Fruit fly (Drosophila melanogaster) whole organism, embryonic: ENCODE results near the gene mRpL10.

Experiments used
- Ada2b ChIP-seq: fragments of 200-800 bp; sonication (Bioruptor generic); IDR thresholded peaks from 2 replicates; pipeline ENCODE4 v1.3.6; 2022; ENCODE audit warnings: missing biosample characterization, missing genetic modification characterization
- Aef1 ChIP-seq: fragments of 200-800 bp; sonication (Bioruptor generic); IDR thresholded peaks from 3 replicates; pipeline ENCODE4 v1.3.6; 2022; ENCODE audit warnings: missing biosample characterization, missing genetic modification characterization
- CG10462 ChIP-seq: fragments of 200-800 bp; sonication (Bioruptor generic); optimal IDR thresholded peaks from 2 replicates; lab custom pipeline; 2016; ENCODE audit warnings: missing biosample characterization, missing genetic modification characterization
- CG10565 ChIP-seq: fragments of 200-800 bp; sonication (Bioruptor generic); optimal IDR thresholded peaks from 3 replicates; lab custom pipeline; 2016; ENCODE audit warnings: missing biosample characterization, mild to moderate bottlenecking, missing genetic modification characterization
- CG11560 ChIP-seq: fragments of 200-800 bp; sonication (Bioruptor generic); IDR thresholded peaks from 3 replicates; pipeline ENCODE4 v1.3.6; 2022; ENCODE audit warnings: missing biosample characterization, missing genetic modification characterization
- CG11695 ChIP-seq: fragments of 200-800 bp; sonication (Bioruptor generic); IDR thresholded peaks from 3 replicates; pipeline ENCODE4 v1.3.6; 2022; ENCODE audit warnings: missing biosample characterization, missing genetic modification characterization
- CG12104 ChIP-seq: fragments of 200-800 bp; sonication (Bioruptor generic); optimal IDR thresholded peaks from 3 replicates; lab custom pipeline; 2016; ENCODE audit warnings: missing biosample characterization, missing genetic modification characterization
- CG12155 ChIP-seq: fragments of 200-800 bp; sonication (Bioruptor generic); optimal IDR thresholded peaks from 3 replicates; lab custom pipeline; 2016; ENCODE audit warnings: missing biosample characterization, missing genetic modification characterization
- CG1233 ChIP-seq: fragments of 200-800 bp; sonication (Bioruptor generic); optimal IDR thresholded peaks from 4 replicates; lab custom pipeline; 2018; ENCODE audit warnings: missing biosample characterization, mild to moderate bottlenecking, missing genetic modification characterization
- CG12659 ChIP-seq: fragments of 200-800 bp; sonication (Bioruptor generic); optimal IDR thresholded peaks from 3 replicates; lab custom pipeline; 2017; ENCODE audit warnings: mild to moderate bottlenecking, missing biosample characterization, missing genetic modification reagents, missing genetic modification characterization
- CG14965 ChIP-seq: fragments of 200-800 bp; sonication (Bioruptor generic); optimal IDR thresholded peaks from 2 replicates; lab custom pipeline; 2016; ENCODE audit warnings: missing biosample characterization, missing genetic modification characterization, borderline replicate concordance
- CG15269 ChIP-seq: fragments of 200-800 bp; sonication (Bioruptor generic); optimal IDR thresholded peaks from 2 replicates; lab custom pipeline; 2018; ENCODE audit warnings: missing biosample characterization, mild to moderate bottlenecking, missing genetic modification characterization, moderate library complexity
- CG1603 ChIP-seq: fragments of 200-800 bp; sonication (Bioruptor generic); optimal IDR thresholded peaks from 2 replicates; lab custom pipeline; 2019; ENCODE audit warnings: missing biosample characterization, mild to moderate bottlenecking, missing genetic modification characterization, moderate library complexity
- CG17328 ChIP-seq: fragments of 200-800 bp; sonication (Bioruptor generic); IDR thresholded peaks from 2 replicates; pipeline ENCODE4 v1.3.6; 2022; ENCODE audit warnings: missing biosample characterization, missing genetic modification characterization
- CG17361 ChIP-seq: fragments of 200-800 bp; sonication (Bioruptor generic); IDR thresholded peaks from 3 replicates; pipeline ENCODE4 v1.3.6; 2022; ENCODE audit warnings: missing biosample characterization, missing genetic modification characterization
- CG17612 ChIP-seq: fragments of 200-800 bp; sonication (Bioruptor generic); IDR thresholded peaks from 2 replicates; pipeline ENCODE4 v1.3.6; 2022; ENCODE audit warnings: missing biosample characterization, missing genetic modification characterization
- CG2678 ChIP-seq: fragments of 200-800 bp; sonication (Bioruptor generic); optimal IDR thresholded peaks from 3 replicates; lab custom pipeline; 2019; ENCODE audit warnings: missing biosample characterization, mild to moderate bottlenecking, missing genetic modification characterization, moderate library complexity
- CG4282 ChIP-seq: fragments of 200-800 bp; sonication (Bioruptor generic); optimal IDR thresholded peaks from 2 replicates; lab custom pipeline; 2016; ENCODE audit warnings: missing biosample characterization, missing genetic modification characterization
- CG4328 ChIP-seq: fragments of 200-800 bp; sonication (Bioruptor generic); optimal IDR thresholded peaks from 3 replicates; lab custom pipeline; 2017; ENCODE audit warnings: missing biosample characterization, missing genetic modification reagents, missing genetic modification characterization
- CG8290 ChIP-seq, 3 experiments: fragments of 200-800 bp; sonication (Bioruptor generic); optimal IDR thresholded peaks; 2 replicates each; lab custom pipeline; 2016 to 2019; ENCODE audit warnings: missing biosample characterization in 3 of 3, missing genetic modification characterization in 3 of 3, mild to moderate bottlenecking in 2 of 3, moderate library complexity in 1 of 3
- CG8924 ChIP-seq: fragments of 200-800 bp; optimal IDR thresholded peaks from 3 replicates; lab custom pipeline; 2019; ENCODE audit warnings: missing biosample characterization, mild to moderate bottlenecking, missing genetic modification characterization, moderate library complexity
- Dek ChIP-seq: fragments of 200-800 bp; sonication (Bioruptor generic); optimal IDR thresholded peaks from 3 replicates; lab custom pipeline; 2019; ENCODE audit warnings: missing biosample characterization, mild to moderate bottlenecking, missing genetic modification characterization, moderate library complexity
- Dref ChIP-seq: fragments of 200-800 bp; sonication (Bioruptor generic); IDR thresholded peaks from 2 replicates; pipeline ENCODE4 v1.3.6; 2022; ENCODE audit warnings: missing biosample characterization, missing genetic modification characterization
- Fer1 ChIP-seq: fragments of 200-800 bp; sonication (Bioruptor generic); optimal IDR thresholded peaks from 2 replicates; lab custom pipeline; 2017; ENCODE audit warnings: missing biosample characterization, mild to moderate bottlenecking, missing genetic modification characterization
- Hr78 ChIP-seq, 2 experiments: fragments of 200-800 bp in 1 of 2; fragments of >200 bp in 1 of 2; sonication (Bioruptor generic) in 1 of 2; optimal IDR thresholded peaks; 2 replicates each; lab custom pipeline; 2017 to 2019; ENCODE audit warnings: missing biosample characterization in 2 of 2, missing genetic modification characterization in 2 of 2, mild to moderate bottlenecking in 1 of 2, moderate library complexity in 1 of 2
- NFAT ChIP-seq: fragments of 200-800 bp; sonication (Bioruptor generic); IDR thresholded peaks from 2 replicates; pipeline ENCODE4 v1.3.6; 2022; ENCODE audit warnings: missing biosample characterization, missing genetic modification characterization
- Pdp1 ChIP-seq, 2 experiments: fragments of 200-800 bp; sonication (Bioruptor generic); optimal IDR thresholded peaks; 3 replicates each; lab custom pipeline; 2016; ENCODE audit warnings: missing biosample characterization in 2 of 2, missing genetic modification characterization in 2 of 2, mild to moderate bottlenecking in 1 of 2, moderate library complexity in 1 of 2
- Tbp ChIP-seq: fragments of >200 bp; optimal IDR thresholded peaks from 2 replicates; lab custom pipeline; 2018; ENCODE audit warnings: missing biosample characterization, missing genetic modification characterization
- abd-A ChIP-seq: fragments of 200-800 bp; sonication (Bioruptor generic); optimal IDR thresholded peaks from 3 replicates; lab custom pipeline; 2019; ENCODE audit warnings: missing biosample characterization, mild to moderate bottlenecking, missing genetic modification characterization, moderate library complexity
- chn ChIP-seq: fragments of 200-800 bp; sonication (Bioruptor generic); optimal IDR thresholded peaks from 2 replicates; lab custom pipeline; 2016; ENCODE audit warnings: missing biosample characterization, missing genetic modification characterization
- disco-r ChIP-seq: fragments of 200-800 bp; sonication (Bioruptor generic); optimal IDR thresholded peaks from 2 replicates; lab custom pipeline; 2016; ENCODE audit warnings: missing biosample characterization, missing genetic modification characterization
- dmrt99B ChIP-seq: fragments of 200-800 bp; sonication (Bioruptor generic); optimal IDR thresholded peaks from 2 replicates; lab custom pipeline; 2018; ENCODE audit warnings: missing biosample characterization, mild to moderate bottlenecking, missing genetic modification characterization, moderate library complexity
- fd64A ChIP-seq: fragments of 200-800 bp; sonication (Bioruptor generic); optimal IDR thresholded peaks from 3 replicates; lab custom pipeline; 2018; ENCODE audit warnings: missing biosample characterization, mild to moderate bottlenecking, missing genetic modification characterization
- ftz-f1 ChIP-seq: fragments of 200-800 bp; sonication (Bioruptor generic); optimal IDR thresholded peaks from 2 replicates; lab custom pipeline; 2016; ENCODE audit warnings: missing biosample characterization, missing genetic modification characterization
- fu2 ChIP-seq: fragments of 200-800 bp; sonication (Bioruptor generic); optimal IDR thresholded peaks from 2 replicates; lab custom pipeline; 2016; ENCODE audit warnings: missing biosample characterization, missing genetic modification characterization
- grn ChIP-seq: fragments of 200-800 bp; sonication (Bioruptor generic); optimal IDR thresholded peaks from 3 replicates; lab custom pipeline; 2017; ENCODE audit warnings: missing biosample characterization, missing genetic modification characterization
- her ChIP-seq: fragments of 200-800 bp; sonication (Bioruptor generic); optimal IDR thresholded peaks from 2 replicates; lab custom pipeline; 2016; ENCODE audit warnings: missing biosample characterization, missing genetic modification characterization
- ind ChIP-seq: fragments of 200-800 bp; sonication (Bioruptor generic); optimal IDR thresholded peaks from 3 replicates; lab custom pipeline; 2016; ENCODE audit warnings: missing biosample characterization, missing genetic modification characterization
- mirr ChIP-seq: fragments of 200-800 bp; sonication (Bioruptor generic); optimal IDR thresholded peaks from 3 replicates; lab custom pipeline; 2018; ENCODE audit warnings: missing biosample characterization, mild to moderate bottlenecking, missing genetic modification characterization
- oc ChIP-seq: fragments of 200-800 bp; sonication (Bioruptor generic); optimal IDR thresholded peaks from 2 replicates; lab custom pipeline; 2018; ENCODE audit warnings: missing biosample characterization, mild to moderate bottlenecking, missing genetic modification characterization, moderate library complexity
- pan ChIP-seq, 4 experiments: fragments of >200 bp in 3 of 4; fragments of 200-800 bp in 1 of 4; sonication (Bioruptor generic) in 1 of 4; optimal IDR thresholded peaks in 3 of 4; IDR thresholded peaks in 1 of 4; 2 replicates each; pipeline versions ENCODE4 v1.3.6 to Lab custom; 2017 to 2022; ENCODE audit warnings: missing biosample characterization in 2 of 4, missing genetic modification characterization in 2 of 4, mixed read lengths in 1 of 4
- peb ChIP-seq: fragments of 200-800 bp; sonication (Bioruptor generic); IDR thresholded peaks from 2 replicates; pipeline ENCODE4 v1.3.6; 2022; ENCODE audit warnings: missing biosample characterization, missing genetic modification characterization
- psq ChIP-seq: fragments of 200-800 bp; sonication (Bioruptor generic); optimal IDR thresholded peaks from 2 replicates; lab custom pipeline; 2017; ENCODE audit warnings: missing biosample characterization, missing genetic modification characterization
- sob ChIP-seq: fragments of 200-800 bp; sonication (Bioruptor generic); IDR thresholded peaks from 2 replicates; pipeline ENCODE4 v1.3.6; 2022; ENCODE audit warnings: missing biosample characterization, missing genetic modification characterization
- stc ChIP-seq: fragments of 200-800 bp; sonication (Bioruptor generic); IDR thresholded peaks from 2 replicates; pipeline ENCODE4 v1.3.6; 2022; ENCODE audit warnings: missing biosample characterization, missing genetic modification characterization
- tgo ChIP-seq: fragments of 200-800 bp; sonication (Bioruptor generic); IDR thresholded peaks from 3 replicates; pipeline ENCODE4 v1.3.6; 2022; ENCODE audit warnings: missing biosample characterization, missing genetic modification characterization
- trh ChIP-seq: fragments of 200-800 bp; sonication (Bioruptor generic); optimal IDR thresholded peaks from 2 replicates; lab custom pipeline; 2016; ENCODE audit warnings: missing biosample characterization, missing genetic modification characterization
- vfl ChIP-seq: fragments of 200-800 bp; sonication (Bioruptor generic); optimal IDR thresholded peaks from 2 replicates; lab custom pipeline; 2016; ENCODE audit warnings: missing biosample characterization, missing genetic modification characterization

mRpL10 gene

DNA sequence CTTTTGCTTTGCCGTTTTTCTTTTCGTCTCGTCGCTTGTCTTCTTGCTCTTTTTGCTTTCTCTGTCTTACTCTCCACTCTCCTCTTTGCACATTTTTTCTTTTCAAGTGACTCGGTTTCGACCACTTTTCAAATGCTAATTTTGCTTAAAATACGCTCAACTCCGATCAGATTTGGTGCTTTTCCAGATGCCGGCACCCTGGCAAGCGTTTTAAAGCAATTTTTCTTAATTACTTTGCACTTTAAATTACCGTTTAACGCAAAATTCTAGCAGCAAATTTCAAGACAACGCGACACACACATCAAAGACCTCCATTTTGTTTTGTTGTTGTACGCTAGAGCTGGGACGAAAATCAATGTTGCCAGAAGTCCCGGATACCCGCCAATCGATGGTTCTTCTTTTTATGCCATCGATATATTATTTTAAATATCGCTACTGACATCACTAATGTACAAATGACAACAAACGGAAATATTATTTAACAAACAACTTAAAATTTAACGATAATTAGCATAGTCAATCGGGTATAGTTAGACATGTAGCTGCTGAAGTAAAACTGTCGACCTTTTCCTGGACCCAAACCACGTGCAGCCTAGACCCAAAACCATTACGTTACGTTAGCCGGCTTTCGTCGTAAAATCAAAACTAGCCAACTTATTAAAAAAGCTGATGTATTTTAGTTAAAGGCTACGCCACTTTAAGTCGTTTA is 47.1 kb downstream of the mRpL10 start, which contains the start of gene kis (continued):
- TF ChIP-seq peb (GFP tag; lab: Robert Waterston, UW) (no peak), Dref (GFP tag; lab: Robert Waterston, UW) (peak; percentile 90), CG11560 (tag; lab: Robert Waterston, UW) (no peak; the same call in 2 of the 3 replicates), fd64A (GFP tag; lab: Kevin White, UChicago) (no peak), CG12104 (GFP tag; lab: Kevin White, UChicago) (no peak), CG17361 (0 out of 3 replicates have a peak, but pooled peaks have one; percentile 41), CG8290 (GFP tag; optimal IDR thresholded peaks at IDR 0.05; lab: Kevin White, UChicago) (peak; percentile 49), CG8290 (tag; optimal IDR thresholded peaks at IDR 0.05; lab: Kevin White, UChicago) (peak in 1 of 2 experiments; percentile 60), CG12659 (peak; percentile 93), vfl (GFP tag; lab: Kevin White, UChicago) (peak; percentile 30), CG8924 (tag; lab: Kevin White, UChicago) (peak; percentile 63), chn (peak; percentile 40), Hr78 (GFP tag; optimal IDR thresholded peaks at IDR 0.05; lab: Kevin White, UChicago) (peak in 1 of 2 experiments; percentile 59), trh (no peak), Ada2b (GFP tag; lab: Robert Waterston, UW) (no peak), CG10565 (GFP tag; lab: Kevin White, UChicago) (no peak), oc (tag; lab: Kevin White, UChicago) (no peak), Pdp1 (GFP tag; optimal IDR thresholded peaks at IDR 0.05; lab: Kevin White, UChicago) (peak; percentile 42 to 66), CG12155 (GFP tag; lab: Kevin White, UChicago) (peak; percentile 63), CG17328 (no peak), psq (GFP tag; lab: Kevin White, UChicago) (peak; percentile 80), CG14965 (no peak), pan (optimal IDR thresholded peaks at IDR 0.05; lab: Kevin White, UChicago) (no peak), pan (GFP tag; optimal IDR thresholded peaks at IDR 0.05 in 1 of 2, IDR thresholded peaks at IDR 0.05 in 1 of 2) (no peak), CG1603 (tag; lab: Kevin White, UChicago) (peak; percentile 76), CG10462 (no peak), Fer1 (GFP tag; lab: Kevin White, UChicago) (peak; percentile 63), disco-r (GFP tag; lab: Kevin White, UChicago) (peak; percentile 22), CG4282 (peak; percentile 4), CG17612 (GFP tag; lab: Robert Waterston, UW) (no peak), CG15269 (tag; lab: Kevin White, UChicago) (peak; percentile 25), dmrt99B (no peak), NFAT (peak; percentile 57), CG2678 (tag; lab: Kevin White, UChicago) (peak; percentile 41), stc (GFP tag; lab: Robert Waterston, UW) (no peak), tgo (no peak), sob (GFP tag; lab: Robert Waterston, UW) (peak; percentile 64; the same call in 1 of the 2 replicates), ind (GFP tag; lab: Kevin White, UChicago) (peak; percentile 4), CG1233 (no peak), Dek (tag; lab: Kevin White, UChicago) (no peak), CG4328 (GFP tag; lab: Kevin White, UChicago) (peak; percentile 21), ftz-f1 (GFP tag; lab: Kevin White, UChicago) (no peak), CG11695 (GFP tag; lab: Robert Waterston, UW) (no peak), abd-A (tag; lab: Kevin White, UChicago) (peak; percentile 68), grn (GFP tag; lab: Kevin White, UChicago) (no peak), fu2 (GFP tag; lab: Kevin White, UChicago) (peak; percentile 20), Tbp (GFP tag; lab: Kevin White, UChicago) (no peak), mirr (GFP tag; lab: Kevin White, UChicago) (no peak), Aef1 (GFP tag; lab: Robert Waterston, UW) (peak; percentile 87), her (GFP tag; lab: Kevin White, UChicago) (peak; percentile 35)
